Worm (Caenorhabditis elegans) whole organism, late embryonic: ENCODE data around the gene C25F9.6.

Experiments used
- C38D4.7 ChIP-seq: fragments of 200-800 bp; sonication (Bioruptor generic); optimal IDR thresholded peaks from 2 replicates; lab custom pipeline; 2018; ENCODE audit warnings: mild to moderate bottlenecking, missing genetic modification characterization, moderate library complexity, missing compliant biosample characterization
- F13H6.1 ChIP-seq: sonication (generic microtip); optimal IDR thresholded peaks from 2 replicates; lab custom pipeline; 2016; ENCODE audit warnings: missing genetic modification characterization, missing compliant biosample characterization
- K02D7.2 ChIP-seq: sonication (generic microtip); optimal IDR thresholded peaks from 2 replicates; lab custom pipeline; 2017; ENCODE audit warnings: mild to moderate bottlenecking, missing genetic modification characterization, missing compliant biosample characterization
- K09A11.1 ChIP-seq: sonication (generic microtip); optimal IDR thresholded peaks from 2 replicates; lab custom pipeline; 2017; ENCODE audit warnings: antibody characterized with exemption, mild to moderate bottlenecking, missing genetic modification characterization, missing compliant biosample characterization; ENCODE audit not compliant: insufficient read depth
- ceh-22 ChIP-seq: sonication (generic microtip); optimal IDR thresholded peaks from 2 replicates; lab custom pipeline; 2017; ENCODE audit warnings: missing biosample characterization, missing genetic modification characterization
- ceh-24 ChIP-seq: sonication (generic microtip); optimal IDR thresholded peaks from 2 replicates; lab custom pipeline; 2016; ENCODE audit warnings: mild to moderate bottlenecking, missing genetic modification characterization, missing compliant biosample characterization
- ceh-31 ChIP-seq: sonication (generic microtip); optimal IDR thresholded peaks from 2 replicates; lab custom pipeline; 2016; ENCODE audit warnings: missing genetic modification characterization, missing compliant biosample characterization
- ceh-48 ChIP-seq: sonication (generic microtip); optimal IDR thresholded peaks from 2 replicates; lab custom pipeline; 2016; ENCODE audit warnings: missing genetic modification characterization, inconsistent platforms, missing compliant biosample characterization
- ceh-6 ChIP-seq: fragments of 200-800 bp; sonication (Bioruptor generic); optimal IDR thresholded peaks from 2 replicates; lab custom pipeline; 2018; ENCODE audit warnings: mild to moderate bottlenecking, missing genetic modification characterization, missing compliant biosample characterization
- dmd-4 ChIP-seq: sonication (generic microtip); optimal IDR thresholded peaks from 2 replicates; lab custom pipeline; 2016; ENCODE audit warnings: borderline replicate concordance, missing genetic modification characterization, missing compliant biosample characterization
- dve-1 ChIP-seq: sonication (generic microtip); optimal IDR thresholded peaks from 2 replicates; lab custom pipeline; 2017; ENCODE audit warnings: antibody characterized with exemption, mild to moderate bottlenecking, missing genetic modification characterization, missing compliant biosample characterization
- elt-2 ChIP-seq: sonication (generic microtip); optimal IDR thresholded peaks from 2 replicates; lab custom pipeline; 2016; ENCODE audit warnings: missing genetic modification reagents, missing genetic modification characterization, missing compliant biosample characterization
- ets-4 ChIP-seq: sonication (generic microtip); optimal IDR thresholded peaks from 2 replicates; lab custom pipeline; 2016; ENCODE audit warnings: missing genetic modification characterization, missing compliant biosample characterization
- fax-1 ChIP-seq: sonication (generic microtip); optimal IDR thresholded peaks from 2 replicates; lab custom pipeline; 2016; ENCODE audit warnings: missing genotype, missing genetic modification characterization, missing compliant biosample characterization
- fkh-6 ChIP-seq: sonication (generic microtip); optimal IDR thresholded peaks from 2 replicates; lab custom pipeline; 2016; ENCODE audit warnings: missing genetic modification characterization, missing compliant biosample characterization
- hlh-13 ChIP-seq: fragments of 200-800 bp; sonication (Bioruptor generic); optimal IDR thresholded peaks from 2 replicates; lab custom pipeline; 2018; ENCODE audit warnings: mild to moderate bottlenecking, missing genetic modification characterization, missing compliant biosample characterization
- hlh-30 ChIP-seq: sonication (generic microtip); optimal IDR thresholded peaks from 2 replicates; lab custom pipeline; 2017; ENCODE audit warnings: antibody characterized with exemption, missing genetic modification characterization, missing compliant biosample characterization; ENCODE audit not compliant: insufficient read depth
- hlh-6 ChIP-seq: sonication (generic microtip); optimal IDR thresholded peaks from 2 replicates; lab custom pipeline; 2016; ENCODE audit warnings: missing genotype, missing genetic modification characterization, missing compliant biosample characterization
- hlh-8 ChIP-seq: sonication (generic microtip); optimal IDR thresholded peaks from 2 replicates; lab custom pipeline; 2016; ENCODE audit warnings: missing genotype, missing genetic modification characterization, missing compliant biosample characterization
- lim-6 ChIP-seq: sonication (generic microtip); optimal IDR thresholded peaks from 2 replicates; lab custom pipeline; 2016; ENCODE audit warnings: missing genetic modification characterization, missing compliant biosample characterization
- lin-11 ChIP-seq: fragments of 200-800 bp; sonication (Bioruptor generic); optimal IDR thresholded peaks from 2 replicates; lab custom pipeline; 2018; ENCODE audit warnings: mild to moderate bottlenecking, missing genetic modification characterization, missing compliant biosample characterization
- madf-2 ChIP-seq: sonication (generic microtip); optimal IDR thresholded peaks from 2 replicates; lab custom pipeline; 2017; ENCODE audit warnings: missing genetic modification characterization, missing compliant biosample characterization
- pag-3 ChIP-seq: sonication (generic microtip); optimal IDR thresholded peaks from 2 replicates; lab custom pipeline; 2016; ENCODE audit warnings: missing compliant biosample characterization, missing genetic modification characterization, borderline replicate concordance
- pax-1 ChIP-seq: fragments of 150-350 bp; optimal IDR thresholded peaks from 2 replicates; lab custom pipeline; 2014; ENCODE audit warnings: missing biosample characterization, missing genetic modification characterization
- pha-2 ChIP-seq: sonication (generic microtip); optimal IDR thresholded peaks from 2 replicates; lab custom pipeline; 2017; ENCODE audit warnings: mild to moderate bottlenecking, missing genetic modification characterization, missing compliant biosample characterization
- pha-4 ChIP-seq: fragments of 150-350 bp; optimal IDR thresholded peaks from 2 replicates; lab custom pipeline; 2018; ENCODE audit warnings: missing biosample characterization, missing genetic modification reagents, missing genetic modification characterization
- pros-1 ChIP-seq: fragments of 150-350 bp; optimal IDR thresholded peaks from 2 replicates; lab custom pipeline; 2014; ENCODE audit warnings: missing biosample characterization, missing genetic modification reagents, missing genetic modification characterization
- sdc-2 ChIP-seq: sonication (generic microtip); optimal IDR thresholded peaks from 2 replicates; lab custom pipeline; 2016; ENCODE audit warnings: missing genotype, missing genetic modification characterization, missing compliant biosample characterization
- sox-4 ChIP-seq: sonication (generic microtip); optimal IDR thresholded peaks from 2 replicates; lab custom pipeline; 2017; ENCODE audit warnings: mild to moderate bottlenecking, missing genetic modification characterization, inconsistent platforms, missing compliant biosample characterization
- syd-9 ChIP-seq: sonication (generic microtip); optimal IDR thresholded peaks from 2 replicates; lab custom pipeline; 2016; ENCODE audit warnings: mild to moderate bottlenecking, missing genetic modification characterization, moderate library complexity, missing compliant biosample characterization
- unc-42 ChIP-seq: sonication (generic microtip); optimal IDR thresholded peaks from 2 replicates; lab custom pipeline; 2016; ENCODE audit warnings: missing genotype, missing genetic modification characterization, missing compliant biosample characterization
- ztf-16 ChIP-seq: sonication (generic microtip); optimal IDR thresholded peaks from 2 replicates; lab custom pipeline; 2017; ENCODE audit warnings: missing genetic modification characterization, missing compliant biosample characterization

C25F9.6 gene

ce11 chrV:19390029-19390428 is 15.1 kb downstream of the C25F9.6 start, which contains the start of gene slcr-46.2:
slcr-46.2 (minus strand) TSS chrV:19390129.
- TF ChIP-seq pha-4: no peak
- no peak for TF ChIP-seq pha-2 (tag; lab: Kevin White, UChicago)
- no peak for TF ChIP-seq fkh-6 (tag; lab: Kevin White, UChicago)
- no peak for TF ChIP-seq K02D7.2 (tag; lab: Kevin White, UChicago)
- no peak for TF ChIP-seq ets-4 (tag; lab: Kevin White, UChicago)
- no peak for TF ChIP-seq ztf-16 (tag; lab: Kevin White, UChicago)
- no peak for TF ChIP-seq ceh-48 (tag; lab: Kevin White, UChicago)
- no peak for TF ChIP-seq fax-1 (tag; lab: Kevin White, UChicago)
- no peak for TF ChIP-seq ceh-22 (tag; lab: Kevin White, UChicago)
- TF ChIP-seq sox-4: no peak
- TF ChIP-seq C38D4.7 (GFP tag; lab: Kevin White, UChicago): no peak
- no peak for TF ChIP-seq pag-3 (tag; lab: Kevin White, UChicago)
- TF ChIP-seq hlh-8 (tag; lab: Kevin White, UChicago): no peak
- no peak for TF ChIP-seq hlh-13 (GFP tag; lab: Kevin White, UChicago)

ce11 chrV:19380968-19381367 is 24.2 kb downstream of the C25F9.6 start, which contains the start of gene srw-84:
srw-84 (plus strand) TSS chrV:19381268.
- TF ChIP-seq F13H6.1 (tag; lab: Kevin White, UChicago) (no peak), hlh-6 (tag; lab: Kevin White, UChicago) (no peak), K09A11.1 (tag; lab: Kevin White, UChicago) (no peak), pros-1 (tag; lab: Kevin White, UChicago) (no peak), unc-42 (no peak)

- TF ChIP-seq syd-9 (tag; lab: Kevin White, UChicago) (no peak), elt-2 (tag; lab: Kevin White, UChicago) (peak; percentile 37), dve-1 (tag; lab: Kevin White, UChicago) (no peak), K02D7.2 (tag; lab: Kevin White, UChicago) (no peak), madf-2 (tag; lab: Kevin White, UChicago) (no peak), lin-11 (no peak), lim-6 (tag; lab: Kevin White, UChicago) (no peak), dmd-4 (tag; lab: Kevin White, UChicago) (no peak)
- TF ChIP-seq, all 69 proteins: peak for 1
Observed at ce11 chrV:19377014-19377494, 28.1 kb downstream of the C25F9.6 start, which contains the start of gene nceh-1. nceh-1 (plus strand) TSS chrV:19377444.

DNA sequence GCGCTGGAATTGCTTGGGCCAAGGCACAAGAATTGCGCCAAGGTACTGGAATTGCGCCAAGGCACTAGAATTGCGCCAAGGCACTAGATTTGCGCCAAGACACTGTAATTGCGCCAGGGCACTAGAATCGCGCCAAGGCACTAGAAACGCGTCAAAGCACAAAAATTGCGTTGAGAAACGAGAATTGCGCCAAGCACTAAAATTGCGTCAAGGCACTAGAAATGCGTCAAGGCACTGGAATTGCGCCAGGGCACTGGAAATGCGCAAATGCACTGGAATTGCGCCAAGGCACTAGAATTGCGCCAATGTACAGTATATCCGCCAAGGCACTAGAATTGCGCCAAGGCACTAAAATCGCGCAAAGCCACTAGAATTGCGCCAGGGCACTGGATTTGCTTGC is 33.3 kb downstream of the C25F9.6 start:
- peak; percentile 10 for TF ChIP-seq ceh-24
- no peak for TF ChIP-seq C38D4.7 (GFP tag; lab: Kevin White, UChicago)
- peak; percentile 54 for TF ChIP-seq pag-3 (tag; lab: Kevin White, UChicago)

- no peak for TF ChIP-seq K09A11.1 (tag; lab: Kevin White, UChicago)
- TF ChIP-seq ceh-31 (tag; lab: Kevin White, UChicago): no peak
- TF ChIP-seq hlh-30: no peak
- no peak for TF ChIP-seq dmd-4 (tag; lab: Kevin White, UChicago)
- TF ChIP-seq pax-1 (tag; lab: Kevin White, UChicago): no peak
- TF ChIP-seq ceh-6 (GFP tag; lab: Kevin White, UChicago): no peak
- no peak for TF ChIP-seq sdc-2 (tag; lab: Kevin White, UChicago)
- no peak for TF ChIP-seq sox-4
Observed at ce11 chrV:19371253-19371652, 33.9 kb downstream of the C25F9.6 start, which contains the start of gene Y43F8A.2. Y43F8A.2 (plus strand) TSS chrV:19371553.
